Worm (Caenorhabditis elegans) whole organism, early embryonic: ENCODE measurements around the gene btbd-10.

Experiments
- aly-1 ChIP-seq: sonication (generic microtip); optimal IDR thresholded peaks from 2 replicates; lab custom pipeline; 2016; ENCODE audit warnings: missing genetic modification characterization, missing compliant biosample characterization
- ama-1 ChIP-seq: fragments of 150-350 bp; optimal IDR thresholded peaks from 2 replicates; lab custom pipeline; 2014
- ceh-36 ChIP-seq: sonication (generic microtip); optimal IDR thresholded peaks from 2 replicates; lab custom pipeline; 2016; ENCODE audit warnings: missing genetic modification characterization, inconsistent platforms, missing compliant biosample characterization
- flt-1 ChIP-seq: fragments of 200-800 bp; sonication (Bioruptor generic); IDR thresholded peaks from 2 replicates; pipeline ENCODE4 v1.3.6; 2022; ENCODE audit warnings: missing genetic modification characterization, missing compliant biosample characterization
- hmbx-1 ChIP-seq: sonication (generic microtip); optimal IDR thresholded peaks from 2 replicates; lab custom pipeline; 2016; ENCODE audit warnings: mild to moderate bottlenecking, missing genetic modification characterization, missing compliant biosample characterization
- scrt-1 ChIP-seq: fragments of 200-800 bp; sonication (Bioruptor generic); IDR thresholded peaks from 2 replicates; pipeline ENCODE4 v1.3.6; 2022; ENCODE audit warnings: missing genetic modification characterization, missing compliant biosample characterization

DNA sequence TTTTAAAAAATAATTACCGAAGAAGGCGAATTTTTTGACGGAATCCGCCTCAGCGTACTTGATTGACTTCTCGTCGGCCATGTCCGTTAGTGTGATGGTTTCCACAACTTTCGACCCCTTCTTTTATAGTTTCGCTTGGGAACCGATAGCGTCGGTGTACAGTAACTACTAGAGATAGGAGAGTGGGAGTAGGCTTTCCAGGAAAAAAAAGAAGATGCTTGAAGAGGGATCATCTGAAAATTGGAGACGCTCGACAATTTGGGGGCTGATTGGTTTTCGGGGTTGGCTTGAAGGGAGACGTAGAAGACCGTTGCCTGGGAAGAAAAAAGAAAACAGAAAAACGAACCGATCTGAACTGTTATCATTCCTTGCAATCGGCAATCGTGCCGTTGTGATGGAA, 34.1 kb upstream of the btbd-10 start, which contains the start of gene col-20:
- no peak for TF ChIP-seq ama-1 (lab: Kevin White, UChicago)
- no peak for TF ChIP-seq flt-1 (GFP tag; lab: Robert Waterston, UW)
- no peak for TF ChIP-seq aly-1 (tag; lab: Kevin White, UChicago)
- TF ChIP-seq ceh-36 (tag; lab: Kevin White, UChicago), result no peak
- TF ChIP-seq scrt-1, result no peak
- TF ChIP-seq hmbx-1, result no peak
